Fruit fly (Drosophila melanogaster) whole organism, larva: ENCODE measurements around the gene CG2182.

Source experiments
- noc ChIP-seq: fragments of 200-800 bp; sonication (Bioruptor generic); optimal IDR thresholded peaks from 3 replicates; lab custom pipeline; 2019; ENCODE audit warnings: missing biosample characterization, mild to moderate bottlenecking, missing genetic modification characterization, moderate library complexity

Gene CG2182

dm6 chr3R:5671795-5672657 is 12.3 kb upstream of the CG2182 start:
- no peak for TF ChIP-seq noc (tag; lab: Kevin White, UChicago)

DNA sequence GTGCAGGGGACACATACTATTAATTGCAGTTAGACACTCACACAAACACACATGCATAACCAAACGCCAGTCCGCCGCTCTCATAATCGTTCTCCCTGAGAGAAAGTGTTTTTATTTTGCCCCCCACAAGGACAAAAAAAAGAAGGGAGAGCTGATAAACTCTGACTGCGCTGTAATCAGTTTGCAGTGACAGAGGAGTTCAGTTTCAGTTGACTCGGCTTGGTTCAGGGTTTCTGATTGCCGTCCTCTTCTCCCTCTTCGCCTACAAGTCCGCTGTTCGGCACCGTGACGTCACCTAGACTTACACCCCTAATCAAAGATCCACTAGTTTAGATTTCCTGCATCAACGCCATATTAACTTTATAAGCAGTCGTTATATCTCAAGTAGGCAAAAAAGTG is 11.6 kb upstream of the CG2182 start:
- no peak for TF ChIP-seq noc (tag; lab: Kevin White, UChicago)

- TF ChIP-seq noc (tag; lab: Kevin White, UChicago), result no peak
Measured at dm6 chr3R:5670660-5671264, 11.1 kb upstream of the CG2182 start.

dm6 chr3R:5669740-5670659 is 10.3 kb upstream of the CG2182 start:
- peak; percentile 8 for TF ChIP-seq noc (tag; lab: Kevin White, UChicago)

- peak; percentile 90 for TF ChIP-seq noc (tag; lab: Kevin White, UChicago)
Measured at dm6 chr3R:5668928-5669739, 9.4 kb upstream of the CG2182 start, which contains the start of the genes Xe7 and Atg17. Gene Xe7, minus strand, starts transcription at chr3R:5669334. Gene Atg17, plus strand, starts transcription at chr3R:5669713.

DNA sequence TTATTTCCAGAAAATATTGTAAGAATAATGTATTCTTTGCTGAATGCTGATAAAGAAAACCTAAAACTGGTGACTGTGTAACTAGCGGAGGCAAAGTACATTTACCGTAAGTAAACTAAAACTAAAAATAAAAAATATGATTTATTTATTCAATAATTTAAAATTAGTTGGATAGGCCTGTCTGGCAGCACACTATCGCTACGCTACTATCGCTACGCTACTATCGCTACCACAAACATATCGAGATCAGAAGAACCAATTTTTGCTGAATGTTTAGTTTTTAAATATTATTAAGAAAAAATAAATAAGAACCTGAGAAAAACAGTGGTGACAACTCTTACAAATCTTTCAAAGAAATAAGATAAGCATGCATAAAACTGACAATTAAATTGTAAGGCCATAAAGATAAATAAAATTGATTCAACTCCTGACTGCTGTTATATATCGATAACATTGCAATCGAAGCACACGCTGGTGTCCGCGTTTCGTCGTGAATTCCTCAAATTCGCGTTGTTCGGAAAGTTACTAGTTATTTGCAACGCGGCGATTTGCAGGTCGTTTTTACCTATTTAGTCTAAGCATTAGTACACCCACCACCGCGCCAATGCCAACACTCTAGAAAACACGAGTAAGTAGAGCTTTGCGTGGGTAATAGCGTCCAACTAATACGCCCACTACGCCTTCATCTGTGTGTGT is 634 bp upstream of the CG2182 start, which contains the start of gene Wdr33:
TSS of gene Wdr33 (plus strand) at position 438 of the 696 bp plus-strand sequence.
- TF ChIP-seq noc (tag; lab: Kevin White, UChicago), result no peak

dm6 chr3R:5658984-5659802 is 519 bp downstream of the CG2182 start:
- TF ChIP-seq noc (tag; lab: Kevin White, UChicago), result no peak

- peak; percentile 88 for TF ChIP-seq noc (tag; lab: Kevin White, UChicago)
Measured at dm6 chr3R:5654692-5655181, 5.0 kb downstream of the CG2182 start, which contains the start of the genes elm and MED27. Gene elm, minus strand, starts transcription at chr3R:5654861. Gene MED27, plus strand, starts transcription at chr3R:5655139.

- TF ChIP-seq noc (tag; lab: Kevin White, UChicago), result no peak
Measured at dm6 chr3R:5653887-5654286, 5.8 kb downstream of the CG2182 start.

DNA sequence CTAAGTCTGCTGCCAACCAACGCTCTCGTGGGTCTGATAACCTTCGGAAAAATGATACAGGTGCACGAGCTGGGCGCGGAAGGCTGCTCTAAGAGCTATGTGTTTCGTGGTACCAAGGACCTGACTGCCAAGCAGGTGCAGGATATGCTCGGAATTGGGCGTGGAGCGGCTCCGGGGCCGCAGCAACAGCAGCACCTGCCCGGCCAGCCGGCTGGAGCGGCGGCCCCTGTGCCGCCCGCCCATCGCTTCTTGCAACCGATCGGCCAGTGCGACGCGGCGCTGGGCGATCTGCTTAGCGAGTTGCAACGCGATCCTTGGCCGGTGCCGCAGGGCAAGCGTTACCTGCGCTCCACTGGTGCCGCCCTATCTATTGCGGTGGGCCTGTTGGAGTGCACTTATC is 9.8 kb downstream of the CG2182 start:
- no peak for TF ChIP-seq noc (tag; lab: Kevin White, UChicago)

dm6 chr3R:5648569-5649476 is 10.9 kb downstream of the CG2182 start, which contains the start of the genes MTA1-like and Sec23:
Gene MTA1-like, minus strand, starts transcription at chr3R:5648738.
Gene Sec23, plus strand, starts transcription at chr3R:5649065.
- TF ChIP-seq noc (tag; lab: Kevin White, UChicago), result peak; percentile 66
